Worm (Caenorhabditis elegans) whole organism, L4 larva: ENCODE measurements around the gene C27A2.7.
A peak's percentile ranks its signal among the peaks of the same experiment; 100 is the strongest.

Experiments
- F10B5.3 ChIP-seq: sonication (generic microtip); optimal IDR thresholded peaks from 2 replicates; lab custom pipeline; 2016; ENCODE audit warnings: mild to moderate bottlenecking, missing genetic modification characterization, missing compliant biosample characterization
- F26F4.8 ChIP-seq: fragments of 200-800 bp; sonication (Bioruptor generic); conservative IDR thresholded peaks from 2 replicates; pipeline ENCODE4 v1.3.6; 2022; ENCODE audit warnings: missing genetic modification characterization, missing compliant biosample characterization
- F37D6.2 ChIP-seq: sonication (generic microtip); optimal IDR thresholded peaks from 2 replicates; lab custom pipeline; 2016; ENCODE audit warnings: mild to moderate bottlenecking, missing genetic modification characterization, missing compliant biosample characterization
- F44E2.7 ChIP-seq: fragments of 200-800 bp; sonication (Bioruptor generic); IDR thresholded peaks from 2 replicates; pipeline ENCODE4 v2.1.2; 2022; ENCODE audit warnings: missing genetic modification characterization, missing compliant biosample characterization
- F49E8.2 ChIP-seq: sonication (generic microtip); optimal IDR thresholded peaks from 2 replicates; lab custom pipeline; 2016; ENCODE audit warnings: missing compliant biosample characterization, mild to moderate bottlenecking, missing genetic modification characterization, borderline replicate concordance
- T20F7.1 ChIP-seq: fragments of 200-800 bp; sonication (Bioruptor generic); optimal IDR thresholded peaks from 2 replicates; lab custom pipeline; 2018; ENCODE audit warnings: mild to moderate bottlenecking, missing genetic modification characterization, missing compliant biosample characterization
- Y75B8A.6 ChIP-seq: fragments of 200-800 bp; sonication (Bioruptor generic); IDR thresholded peaks from 2 replicates; pipeline ENCODE4 v1.3.6; 2022; ENCODE audit warnings: missing genetic modification reagents, missing genetic modification characterization, missing compliant biosample characterization
- ZK337.2 ChIP-seq: fragments of 200-800 bp; sonication (Bioruptor generic); IDR thresholded peaks from 2 replicates; pipeline ENCODE4 v1.3.6; 2022; ENCODE audit warnings: missing genetic modification reagents, missing genetic modification characterization, missing compliant biosample characterization
- ZK546.5 ChIP-seq, 2 experiments: sonication (generic microtip); optimal IDR thresholded peaks; 2 replicates each; lab custom pipeline; 2017; ENCODE audit warnings: missing biosample characterization in 2 of 2, missing genetic modification characterization in 2 of 2
- aha-1 ChIP-seq: fragments of 150-350 bp; peaks from one replicate; lab custom pipeline; 2014; ENCODE audit warnings: missing biosample characterization, missing genetic modification characterization
- ceh-44 ChIP-seq: fragments of 200-800 bp; sonication (Bioruptor generic); IDR thresholded peaks from 2 replicates; pipeline ENCODE4 v1.3.6; 2022; ENCODE audit warnings: missing genetic modification reagents, missing genetic modification characterization, missing compliant biosample characterization
- ceh-62 ChIP-seq: sonication (generic microtip); optimal IDR thresholded peaks from 2 replicates; lab custom pipeline; 2017; ENCODE audit warnings: missing biosample characterization, missing genetic modification characterization
- cey-2 ChIP-seq: sonication (generic microtip); optimal IDR thresholded peaks from 3 replicates; lab custom pipeline; 2017; ENCODE audit warnings: missing genetic modification characterization, mild to moderate bottlenecking, missing compliant biosample characterization, antibody characterized with exemption, borderline replicate concordance; ENCODE audit not compliant: insufficient read depth
- daf-16 ChIP-seq, 3 experiments: sonication (generic microtip); optimal IDR thresholded peaks; 2 replicates each; lab custom pipeline; 2016 to 2017; ENCODE audit warnings: missing genetic modification characterization in 3 of 3, missing genetic modification reagents in 3 of 3, mild to moderate bottlenecking in 2 of 3, missing compliant biosample characterization in 2 of 3, missing biosample characterization in 1 of 3, moderate library complexity in 1 of 3
- dmd-8 ChIP-seq: fragments of 200-800 bp; sonication (Bioruptor generic); IDR thresholded peaks from 2 replicates; pipeline ENCODE4 v1.3.6; 2022; ENCODE audit warnings: missing genetic modification characterization, missing compliant biosample characterization
- dmd-9 ChIP-seq: fragments of 200-800 bp; sonication (Bioruptor generic); IDR thresholded peaks from 2 replicates; pipeline ENCODE4 v1.3.6; 2022; ENCODE audit warnings: missing genetic modification reagents, missing genetic modification characterization, missing compliant biosample characterization
- duxl-1 ChIP-seq: sonication (generic microtip); optimal IDR thresholded peaks from 2 replicates; lab custom pipeline; 2016; ENCODE audit warnings: mild to moderate bottlenecking, missing genetic modification characterization, moderate library complexity, missing compliant biosample characterization; ENCODE audit not compliant: poor library complexity
- egl-43 ChIP-seq: fragments of 200-800 bp; sonication (Bioruptor generic); IDR thresholded peaks from 2 replicates; pipeline ENCODE4 v1.3.6; 2022; ENCODE audit warnings: missing genetic modification reagents, missing genetic modification characterization, missing compliant biosample characterization
- fos-1 ChIP-seq: fragments of 150-350 bp; optimal IDR thresholded peaks from 2 replicates; lab custom pipeline; 2014; ENCODE audit warnings: missing biosample characterization, missing genetic modification characterization
- gei-8 ChIP-seq: fragments of 200-800 bp; sonication (Bioruptor generic); optimal IDR thresholded peaks from 2 replicates; lab custom pipeline; 2018; ENCODE audit warnings: mild to moderate bottlenecking, missing genetic modification characterization, missing compliant biosample characterization
- hmg-1.1 ChIP-seq: fragments of 200-800 bp; sonication (Bioruptor generic); IDR thresholded peaks from 2 replicates; pipeline ENCODE4 v1.3.6; 2022; ENCODE audit warnings: missing genetic modification reagents, missing genetic modification characterization, missing compliant biosample characterization
- lim-7 ChIP-seq: fragments of 200-800 bp; sonication (Bioruptor generic); IDR thresholded peaks from 2 replicates; pipeline ENCODE4 v1.3.6; 2022; ENCODE audit warnings: missing genetic modification characterization, missing compliant biosample characterization
- lin-15B ChIP-seq: fragments of 150-350 bp; sonication (generic microtip); optimal IDR thresholded peaks from 3 replicates; lab custom pipeline; 2014; ENCODE audit warnings: missing biosample characterization, missing genetic modification characterization
- lin-29 ChIP-seq: fragments of 200-800 bp; sonication (Bioruptor generic); IDR thresholded peaks from 2 replicates; pipeline ENCODE4 v1.3.6; 2022; ENCODE audit warnings: missing genetic modification reagents, missing genetic modification characterization, missing compliant biosample characterization
- lir-3 ChIP-seq: sonication (generic microtip); optimal IDR thresholded peaks from 2 replicates; lab custom pipeline; 2016; ENCODE audit warnings: mild to moderate bottlenecking, missing genetic modification characterization, missing compliant biosample characterization
- lsy-2 ChIP-seq, 2 experiments: fragments of 150-350 bp in 1 of 2; sonication (generic microtip) in 1 of 2; optimal IDR thresholded peaks; 2 replicates each; lab custom pipeline; 2014 to 2017; ENCODE audit warnings: missing biosample characterization in 2 of 2, missing genetic modification characterization in 2 of 2
- madf-9 ChIP-seq: fragments of 200-800 bp; sonication (Bioruptor generic); conservative IDR thresholded peaks from 2 replicates; pipeline ENCODE4 v1.3.6; 2022; ENCODE audit warnings: missing genetic modification reagents, missing genetic modification characterization, missing compliant biosample characterization
- mep-1 ChIP-seq: fragments of 150-350 bp; sonication (generic microtip); optimal IDR thresholded peaks from 3 replicates; lab custom pipeline; 2014; ENCODE audit warnings: missing biosample characterization, missing genetic modification characterization
- mxl-3 ChIP-seq: fragments of 200-800 bp; sonication (Bioruptor generic); optimal IDR thresholded peaks from 2 replicates; lab custom pipeline; 2018; ENCODE audit warnings: mild to moderate bottlenecking, missing genetic modification characterization, missing compliant biosample characterization
- nhr-10 ChIP-seq: fragments of 150-350 bp; optimal IDR thresholded peaks from 2 replicates; lab custom pipeline; 2014; ENCODE audit warnings: missing biosample characterization, missing genetic modification characterization
- nhr-102 ChIP-seq: sonication (generic microtip); optimal IDR thresholded peaks from 2 replicates; lab custom pipeline; 2016; ENCODE audit warnings: mild to moderate bottlenecking, missing genetic modification characterization, moderate library complexity, missing compliant biosample characterization
- nhr-11 ChIP-seq: fragments of 150-350 bp; optimal IDR thresholded peaks from 2 replicates; lab custom pipeline; 2014; ENCODE audit warnings: missing biosample characterization, missing genetic modification characterization
- nhr-111 ChIP-seq: fragments of 200-800 bp; sonication (Bioruptor generic); optimal IDR thresholded peaks from 2 replicates; lab custom pipeline; 2018; ENCODE audit warnings: mild to moderate bottlenecking, missing genetic modification characterization, missing compliant biosample characterization
- nhr-28 ChIP-seq: fragments of 150-350 bp; optimal IDR thresholded peaks from 2 replicates; lab custom pipeline; 2014; ENCODE audit warnings: missing biosample characterization, missing genetic modification characterization
- nhr-48 ChIP-seq: sonication (generic microtip); optimal IDR thresholded peaks from 2 replicates; lab custom pipeline; 2016; ENCODE audit warnings: mild to moderate bottlenecking, missing genetic modification characterization, missing compliant biosample characterization
- nhr-6 ChIP-seq: fragments of 150-350 bp; optimal IDR thresholded peaks from 2 replicates; lab custom pipeline; 2014; ENCODE audit warnings: missing biosample characterization, missing genetic modification characterization
- pha-4 ChIP-seq, 2 experiments: fragments of 150-350 bp in 1 of 2; fragments of 200-800 bp in 1 of 2; sonication (Bioruptor generic) in 1 of 2; IDR thresholded peaks in 1 of 2; optimal IDR thresholded peaks in 1 of 2; 2 replicates each; pipeline versions ENCODE4 v1.3.6 to Lab custom; 2014 to 2022; ENCODE audit warnings: missing genetic modification characterization in 2 of 2, missing genetic modification reagents in 2 of 2, missing biosample characterization in 1 of 2, missing compliant biosample characterization in 1 of 2
- php-3 ChIP-seq: fragments of 200-800 bp; sonication (Bioruptor generic); IDR thresholded peaks from 2 replicates; pipeline ENCODE4 v1.3.6; 2022; ENCODE audit warnings: missing genetic modification reagents, missing genetic modification characterization, missing compliant biosample characterization
- rbr-2 ChIP-seq: sonication (generic microtip); optimal IDR thresholded peaks from 2 replicates; lab custom pipeline; 2016; ENCODE audit warnings: missing genotype, missing genetic modification characterization, missing compliant biosample characterization
- saeg-2 ChIP-seq: fragments of 200-800 bp; sonication (Bioruptor generic); IDR thresholded peaks from 2 replicates; pipeline ENCODE4 v1.3.6; 2022; ENCODE audit warnings: missing genetic modification reagents, missing genetic modification characterization, missing compliant biosample characterization
- sdz-12 ChIP-seq: fragments of 200-800 bp; sonication (Bioruptor generic); optimal IDR thresholded peaks from 2 replicates; lab custom pipeline; 2018; ENCODE audit warnings: mild to moderate bottlenecking, missing genetic modification characterization, missing compliant biosample characterization
- set-16 ChIP-seq: fragments of 200-800 bp; sonication (Bioruptor generic); IDR thresholded peaks from 2 replicates; pipeline ENCODE4 v1.3.6; 2022; ENCODE audit warnings: missing genetic modification reagents, missing genetic modification characterization, missing compliant biosample characterization
- snpc-4 ChIP-seq: fragments of 150-350 bp; optimal IDR thresholded peaks from 2 replicates; lab custom pipeline; 2014; ENCODE audit warnings: missing biosample characterization, missing genetic modification characterization
- tag-97 ChIP-seq: fragments of 200-800 bp; sonication (Bioruptor generic); IDR thresholded peaks from 2 replicates; pipeline ENCODE4 v1.3.6; 2022; ENCODE audit warnings: missing genetic modification characterization, missing compliant biosample characterization
- tra-1 ChIP-seq: fragments of 200-800 bp; sonication (Bioruptor generic); IDR thresholded peaks from 2 replicates; pipeline ENCODE4 v1.3.6; 2022; ENCODE audit warnings: missing genetic modification reagents, missing genetic modification characterization, missing compliant biosample characterization
- unc-130 ChIP-seq: sonication (generic microtip); optimal IDR thresholded peaks from 2 replicates; lab custom pipeline; 2016; ENCODE audit warnings: missing genetic modification reagents, missing genetic modification characterization, missing compliant biosample characterization
- zfp-2 ChIP-seq: sonication (generic microtip); optimal IDR thresholded peaks from 2 replicates; lab custom pipeline; 2016; ENCODE audit warnings: mild to moderate bottlenecking, missing genetic modification characterization, missing compliant biosample characterization
- zip-2 ChIP-seq: fragments of 150-350 bp; optimal IDR thresholded peaks from 2 replicates; lab custom pipeline; 2014; ENCODE audit warnings: missing biosample characterization, missing genetic modification characterization
- ztf-11 ChIP-seq: fragments of 150-350 bp; optimal IDR thresholded peaks from 2 replicates; lab custom pipeline; 2014; ENCODE audit warnings: missing biosample characterization, missing genetic modification characterization
- ztf-7 ChIP-seq: fragments of 150-350 bp; optimal IDR thresholded peaks from 2 replicates; lab custom pipeline; 2014; ENCODE audit warnings: missing biosample characterization, missing genetic modification characterization

The C27A2.7 gene

ce11 chrII:5105020-5105419 lies 33.9 kb upstream of the C27A2.7 start (continued):
- TF ChIP-seq zip-2 (tag; lab: Kevin White, UChicago) (peak; percentile 60), duxl-1 (peak; percentile 85), F49E8.2 (peak; percentile 63), nhr-11 (peak; percentile 55), lsy-2 (tag; optimal IDR thresholded peaks at IDR 0.05; lab: Kevin White, UChicago) (no peak), Y75B8A.6 (GFP tag; lab: Robert Waterston, UW) (peak; percentile 86), fos-1 (no peak), nhr-28 (tag; lab: Kevin White, UChicago) (peak; percentile 38), saeg-2 (0 out of 2 replicates have a peak, but pooled peaks have one; percentile 59), dmd-8 (peak; percentile 94), ceh-44 (GFP tag; lab: Robert Waterston, UW) (peak; percentile 76), rbr-2 (tag; lab: Kevin White, UChicago) (peak; percentile 71), mxl-3 (peak; percentile 69), gei-8 (GFP tag; lab: Kevin White, UChicago) (peak; percentile 88), php-3 (GFP tag; lab: Robert Waterston, UW) (peak; percentile 58; the same call in 1 of the 2 replicates), hmg-1.1 (GFP tag; lab: Robert Waterston, UW) (peak; percentile 89), nhr-48 (tag; lab: Kevin White, UChicago) (peak; percentile 80), ceh-62 (tag; lab: Kevin White, UChicago) (no peak), F26F4.8 (GFP tag; lab: Robert Waterston, UW) (peak; percentile 92), pha-4 (GFP tag; IDR thresholded peaks at IDR 0.05; lab: Robert Waterston, UW) (no peak; the same call in 1 of the 2 replicates), pha-4 (tag; optimal IDR thresholded peaks at IDR 0.05; lab: Kevin White, UChicago) (no peak), lin-29 (GFP tag; lab: Robert Waterston, UW) (peak; percentile 65), madf-9 (no peak; the same call in 1 of the 2 replicates), ZK337.2 (GFP tag; lab: Robert Waterston, UW) (0 out of 2 replicates have a peak, but pooled peaks have one; percentile 73), tag-97 (GFP tag; lab: Robert Waterston, UW) (no peak), mep-1 (tag; lab: Kevin White, UChicago) (peak; percentile 72), lir-3 (peak; percentile 78), nhr-102 (peak; percentile 82), dmd-9 (GFP tag; lab: Robert Waterston, UW) (0 out of 2 replicates have a peak, but pooled peaks have one; percentile 30), nhr-111 (peak; percentile 87), F10B5.3 (tag; lab: Kevin White, UChicago) (peak; percentile 60), F44E2.7 (GFP tag; lab: Robert Waterston, UW) (peak; percentile 75), ztf-11 (tag; lab: Kevin White, UChicago) (no peak), daf-16 (GFP tag; optimal IDR thresholded peaks at IDR 0.05; lab: Kevin White, UChicago) (peak in 1 of 2 experiments; percentile 94), daf-16 (tag; optimal IDR thresholded peaks at IDR 0.05; lab: Kevin White, UChicago) (peak; percentile 78), lin-15B (tag; lab: Kevin White, UChicago) (no peak), aha-1 (tag; lab: Kevin White, UChicago) (peak; percentile 99), snpc-4 (tag; lab: Kevin White, UChicago) (no peak), F37D6.2 (peak; percentile 22), cey-2 (no peak), nhr-10 (tag; lab: Kevin White, UChicago) (no peak), lim-7 (GFP tag; lab: Robert Waterston, UW) (peak; percentile 97), tra-1 (GFP tag; lab: Robert Waterston, UW) (peak; percentile 87), egl-43 (GFP tag; lab: Robert Waterston, UW) (no peak), T20F7.1 (GFP tag; lab: Kevin White, UChicago) (no peak), sdz-12 (peak; percentile 77), ZK546.5 (tag; optimal IDR thresholded peaks at IDR 0.05; lab: Kevin White, UChicago) (no peak), unc-130 (GFP tag; lab: Kevin White, UChicago) (peak; percentile 80), zfp-2 (tag; lab: Kevin White, UChicago) (peak; percentile 55), ztf-7 (tag; lab: Kevin White, UChicago) (peak; percentile 32), set-16 (GFP tag; lab: Robert Waterston, UW) (no peak), nhr-6 (tag; lab: Kevin White, UChicago) (peak; percentile 62)
